Fruit fly (Drosophila melanogaster) S2 (cell line): Measurements from ENCODE around the gene CG6325.

ENCODE experiments used
- CG8478 ChIP-seq: fragments of >200 bp; optimal IDR thresholded peaks from 2 replicates; lab custom pipeline; 2018
- CTCF ChIP-seq, 2 experiments: fragments of >200 bp; optimal IDR thresholded peaks; 2 replicates each; lab custom pipeline; 2018

Gene CG6325

dm6 chr3R:10400732-10401131, 6.4 kb downstream of the CG6325 start, which contains the start of gene mthl11:
Gene mthl11, plus strand, starts transcription at chr3R:10401032.
- TF ChIP-seq CTCF (optimal IDR thresholded peaks at IDR 0.05; lab: Kevin White, UChicago) (no peak), CG8478 (lab: Kevin White, UChicago) (no peak)

dm6 chr3R:10395233-10395815, 11.8 kb downstream of the CG6325 start:
- TF ChIP-seq CTCF (optimal IDR thresholded peaks at IDR 0.05; lab: Kevin White, UChicago) (no peak), CG8478 (lab: Kevin White, UChicago) (no peak)

dm6 chr3R:10394368-10394770, 12.7 kb downstream of the CG6325 start:
- TF ChIP-seq CTCF (optimal IDR thresholded peaks at IDR 0.05; lab: Kevin White, UChicago) (no peak), CG8478 (lab: Kevin White, UChicago) (no peak)

- TF ChIP-seq CTCF (optimal IDR thresholded peaks at IDR 0.05; lab: Kevin White, UChicago) (no peak), CG8478 (lab: Kevin White, UChicago) (no peak)
Observed at dm6 chr3R:10393654-10394367, 13.3 kb downstream of the CG6325 start.

dm6 chr3R:10393020-10393653, 13.9 kb downstream of the CG6325 start:
- TF ChIP-seq CTCF (optimal IDR thresholded peaks at IDR 0.05; lab: Kevin White, UChicago) (no peak), CG8478 (lab: Kevin White, UChicago) (no peak)

dm6 chr3R:10392539-10392919, 14.6 kb downstream of the CG6325 start:
- TF ChIP-seq CG8478 (lab: Kevin White, UChicago): no peak
- no peak for TF ChIP-seq CTCF (optimal IDR thresholded peaks at IDR 0.05; lab: Kevin White, UChicago)

- no peak for TF ChIP-seq CG8478 (lab: Kevin White, UChicago)
- no peak for TF ChIP-seq CTCF (optimal IDR thresholded peaks at IDR 0.05; lab: Kevin White, UChicago)
Observed at dm6 chr3R:10391863-10392538, 15.1 kb downstream of the CG6325 start.

- no peak for TF ChIP-seq CTCF (optimal IDR thresholded peaks at IDR 0.05; lab: Kevin White, UChicago)
- no peak for TF ChIP-seq CG8478 (lab: Kevin White, UChicago)
Observed at dm6 chr3R:10390914-10391377, 16.1 kb downstream of the CG6325 start.

dm6 chr3R:10389877-10390468, 17.1 kb downstream of the CG6325 start:
- no peak for TF ChIP-seq CTCF (optimal IDR thresholded peaks at IDR 0.05; lab: Kevin White, UChicago)
- TF ChIP-seq CG8478 (lab: Kevin White, UChicago): no peak

dm6 chr3R:10389027-10389465, 18.0 kb downstream of the CG6325 start:
- TF ChIP-seq CG8478 (lab: Kevin White, UChicago) (no peak), CTCF (optimal IDR thresholded peaks at IDR 0.05; lab: Kevin White, UChicago) (no peak)

- no peak for TF ChIP-seq CTCF (optimal IDR thresholded peaks at IDR 0.05; lab: Kevin White, UChicago)
- TF ChIP-seq CG8478 (lab: Kevin White, UChicago): no peak
Observed at dm6 chr3R:10388128-10389026, 18.7 kb downstream of the CG6325 start, which contains the start of gene cwo. Gene cwo, plus strand, starts transcription at chr3R:10388258.

- TF ChIP-seq CTCF (optimal IDR thresholded peaks at IDR 0.05; lab: Kevin White, UChicago) (no peak), CG8478 (lab: Kevin White, UChicago) (no peak)
Observed at dm6 chr3R:10380025-10380424, 27.1 kb downstream of the CG6325 start.

dm6 chr3R:10379409-10379808, 27.7 kb downstream of the CG6325 start:
- TF ChIP-seq CG8478 (lab: Kevin White, UChicago) (no peak), CTCF (optimal IDR thresholded peaks at IDR 0.05; lab: Kevin White, UChicago) (no peak)
